Worm (Caenorhabditis elegans): ENCODE measurements around the gene Y53G8AR.6.

- TF ChIP-seq lin-15B (tag; optimal IDR thresholded peaks at IDR 0.05), result no peak
- TF ChIP-seq ceh-63 (GFP tag; optimal IDR thresholded peaks at IDR 0.05), result no peak
- no peak for TF ChIP-seq ces-1 (GFP tag; optimal IDR thresholded peaks at IDR 0.05)
- TF ChIP-seq jun-1 (tag; optimal IDR thresholded peaks at IDR 0.05), result no peak
- TF ChIP-seq elt-3 (tag; optimal IDR thresholded peaks at IDR 0.05), result no peak
- TF ChIP-seq mep-1 (tag; optimal IDR thresholded peaks at IDR 0.05), result no peak
These were observed 43.9 kb upstream of the Y53G8AR.6 start, which contains the start of gene Y53G8AL.4 for ce11 chrIII:3250596-3251112.

All from whole organism, L1 larva.